ENCODE assay signal across 1 fruit fly cellular context in the genomic region with DNA sequence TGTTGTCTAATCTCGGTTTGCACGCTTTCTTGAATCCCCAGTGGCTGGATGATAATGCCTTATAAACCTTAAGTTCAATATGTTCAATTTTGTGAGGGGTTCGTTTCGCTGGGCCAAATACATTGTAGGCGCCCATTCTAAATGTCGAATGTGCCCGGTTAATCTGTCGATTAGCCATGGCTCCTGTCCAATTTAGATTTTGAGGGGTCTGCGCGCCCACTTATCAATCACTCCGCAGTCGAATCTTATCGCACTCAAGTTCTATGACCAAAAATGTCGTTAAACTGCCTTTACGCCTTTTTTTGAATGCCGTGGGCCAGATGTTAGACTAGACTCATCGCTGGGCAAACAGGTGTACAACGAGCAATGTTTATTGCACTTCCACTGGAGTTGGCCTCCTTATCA.
TF ChIP-seq lines count a peak whose summit lies in the region.

No protein-coding gene starts in this region.

TF ChIP-seq in whole organism, embryonic, 481 proteins besides CTCF, POLR2A, EP300 and RAD21 (continued from another document):
- TF ChIP-seq CG18599 (GFP tag; optimal IDR thresholded peaks at IDR 0.05; lab: Kevin White, UChicago) (peak; percentile 0), CG12155 (GFP tag; optimal IDR thresholded peaks at IDR 0.05; lab: Kevin White, UChicago) (no peak), chif (GFP tag; optimal IDR thresholded peaks at IDR 0.05; lab: Kevin White, UChicago) (no peak), GATAe (GFP tag; conservative IDR thresholded peaks at IDR 0.05; lab: Robert Waterston, UW) (peak; percentile 51; the same call in 1 of the 2 replicates), emc (GFP tag; optimal IDR thresholded peaks at IDR 0.05; lab: Kevin White, UChicago) (no peak), Side (GFP tag; optimal IDR thresholded peaks at IDR 0.05; lab: Kevin White, UChicago) (no peak), Hr78 (GFP tag; optimal IDR thresholded peaks at IDR 0.05; lab: Kevin White, UChicago) (peak in 1 of 2 experiments; percentile 51)
